Worm (Caenorhabditis elegans) whole organism, midembryonic: ENCODE results near the gene Y48A6B.8.

Experiments used
- T22C8.4 ChIP-seq: fragments of 200-800 bp; sonication (Bioruptor generic); IDR thresholded peaks from 2 replicates; pipeline ENCODE4 v1.3.6; 2022; ENCODE audit warnings: missing genetic modification characterization, missing compliant biosample characterization
- cog-1 ChIP-seq: sonication (generic microtip); optimal IDR thresholded peaks from 2 replicates; lab custom pipeline; 2016; ENCODE audit warnings: missing genetic modification characterization, missing compliant biosample characterization

DNA sequence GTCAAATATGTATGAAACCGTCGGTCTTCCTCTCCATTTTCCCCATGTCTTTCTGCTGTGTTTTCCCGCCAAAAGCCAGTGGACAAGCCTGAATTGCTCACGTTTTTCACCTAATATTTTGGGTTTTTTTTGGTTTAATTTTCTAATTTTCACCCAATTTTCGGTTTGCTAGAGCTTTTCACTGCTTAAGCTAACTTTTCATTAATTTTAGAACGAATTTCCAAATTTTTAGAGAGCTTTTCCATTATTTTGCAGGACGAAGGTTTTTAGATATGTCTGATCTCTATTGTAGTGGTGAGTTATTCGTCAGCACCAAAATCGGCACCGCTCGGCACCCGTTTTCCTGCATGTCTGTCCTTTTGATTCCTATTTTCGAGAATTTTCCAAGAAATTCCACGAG is 24.4 kb upstream of the Y48A6B.8 start:
- TF ChIP-seq T22C8.4 (no peak), cog-1 (tag; lab: Kevin White, UChicago) (no peak)
